Fruit fly (Drosophila melanogaster): ENCODE measurements around the gene AsnRS.

- TF ChIP-seq usp (GFP tag; optimal IDR thresholded peaks at IDR 0.05), result no peak
- TF ChIP-seq dmrt93B (GFP tag; optimal IDR thresholded peaks at IDR 0.05), result no peak
- TF ChIP-seq h (GFP tag; optimal IDR thresholded peaks at IDR 0.05), result no peak
- TF ChIP-seq brk (GFP tag; optimal IDR thresholded peaks at IDR 0.05), result no peak
- no peak for TF ChIP-seq lola (GFP tag; optimal IDR thresholded peaks at IDR 0.05)
- no peak for TF ChIP-seq Dfd (GFP tag; optimal IDR thresholded peaks at IDR 0.05)
These were observed 12.4 kb upstream of the AsnRS start for dm6 chr2L:19144115-19144514.

All from whole organism, wandering third instar larva.